Worm (Caenorhabditis elegans): ENCODE measurements around the gene Y57G11C.43.
A peak's percentile ranks its signal among the peaks of the same experiment; 100 is the strongest.

Gene Y57G11C.43

DNA sequence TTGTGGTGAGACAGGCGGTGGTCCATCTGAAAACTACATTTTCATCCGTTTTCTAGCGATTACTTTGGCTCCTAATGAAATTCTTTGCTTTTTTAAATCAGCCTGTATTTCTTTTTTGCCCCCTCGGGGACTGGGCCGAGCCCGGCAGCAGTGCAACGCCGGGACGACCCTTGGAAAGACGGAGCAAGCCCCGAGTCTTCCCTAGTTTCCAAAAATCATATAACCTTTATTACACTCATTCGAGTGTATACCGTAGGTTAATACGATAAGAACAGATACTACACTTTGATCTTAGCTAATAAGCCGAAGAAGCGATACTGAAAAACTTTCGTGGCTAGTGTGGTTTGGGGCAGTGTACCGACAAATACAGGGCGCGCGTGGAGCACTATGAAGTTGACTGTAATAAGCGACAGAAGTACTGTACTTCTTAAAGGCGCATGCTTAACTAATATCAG lies 4.5 kb upstream of the Y57G11C.43 start:
- TF ChIP-seq nhr-129 (tag; optimal IDR thresholded peaks at IDR 0.05) (no peak), elt-3 (tag; optimal IDR thresholded peaks at IDR 0.05) (no peak), snpc-4 (tag; optimal IDR thresholded peaks at IDR 0.05) (peak; percentile 34), lin-13 (GFP tag; optimal IDR thresholded peaks at IDR 0.05) (no peak), sma-3 (GFP tag; optimal IDR thresholded peaks at IDR 0.05) (peak; percentile 8), ztf-4 (tag; optimal IDR thresholded peaks at IDR 0.05) (no peak), crh-2 (tag; optimal IDR thresholded peaks at IDR 0.05) (no peak), peb-1 (tag; optimal IDR thresholded peaks at IDR 0.05) (no peak), nhr-77 (tag; optimal IDR thresholded peaks at IDR 0.05) (no peak), lsy-2 (tag; optimal IDR thresholded peaks at IDR 0.05) (no peak), elt-1 (tag; optimal IDR thresholded peaks at IDR 0.05) (no peak), alr-1 (tag; optimal IDR thresholded peaks at IDR 0.05) (no peak), nhr-10 (tag; optimal IDR thresholded peaks at IDR 0.05) (no peak), nhr-12 (tag; optimal IDR thresholded peaks at IDR 0.05) (no peak), R02D3.7 (tag; optimal IDR thresholded peaks at IDR 0.05) (no peak), nhr-237 (tag; optimal IDR thresholded peaks at IDR 0.05) (no peak)

DNA sequence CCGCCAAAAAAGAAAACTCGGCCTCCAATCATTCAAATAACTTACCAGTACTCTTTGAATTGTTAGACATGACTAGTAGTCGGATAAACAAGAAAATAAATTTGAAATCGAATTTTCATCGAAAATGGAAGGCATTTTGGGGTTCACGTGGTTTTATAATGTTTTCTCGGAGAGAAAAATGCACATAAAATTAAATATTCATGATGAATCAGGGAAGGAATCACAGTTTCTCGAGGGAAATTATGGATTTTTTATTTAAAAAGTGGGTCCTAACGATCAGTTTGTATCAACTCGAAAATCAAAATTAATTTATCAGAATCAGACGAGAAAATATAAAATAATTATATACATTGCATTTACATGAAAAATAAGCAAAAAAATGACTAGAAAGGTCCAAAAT lies 3.9 kb upstream of the Y57G11C.43 start, which contains the start of gene Y57G11C.5:
Y57G11C.5 (minus strand) TSS at position 101 of the 400 bp plus-strand sequence.
- TF ChIP-seq crh-2 (tag; optimal IDR thresholded peaks at IDR 0.05) (no peak), lin-39 (tag; optimal IDR thresholded peaks at IDR 0.05) (no peak), ztf-11 (tag; optimal IDR thresholded peaks at IDR 0.05) (no peak), sem-4 (tag; optimal IDR thresholded peaks at IDR 0.05) (no peak), nhr-77 (tag; optimal IDR thresholded peaks at IDR 0.05) (no peak), zag-1 (tag; optimal IDR thresholded peaks at IDR 0.05) (no peak), alr-1 (tag; optimal IDR thresholded peaks at IDR 0.05) (no peak), ZK546.5 (tag; optimal IDR thresholded peaks at IDR 0.05) (no peak), nhr-25 (tag; optimal IDR thresholded peaks at IDR 0.05) (no peak)

DNA sequence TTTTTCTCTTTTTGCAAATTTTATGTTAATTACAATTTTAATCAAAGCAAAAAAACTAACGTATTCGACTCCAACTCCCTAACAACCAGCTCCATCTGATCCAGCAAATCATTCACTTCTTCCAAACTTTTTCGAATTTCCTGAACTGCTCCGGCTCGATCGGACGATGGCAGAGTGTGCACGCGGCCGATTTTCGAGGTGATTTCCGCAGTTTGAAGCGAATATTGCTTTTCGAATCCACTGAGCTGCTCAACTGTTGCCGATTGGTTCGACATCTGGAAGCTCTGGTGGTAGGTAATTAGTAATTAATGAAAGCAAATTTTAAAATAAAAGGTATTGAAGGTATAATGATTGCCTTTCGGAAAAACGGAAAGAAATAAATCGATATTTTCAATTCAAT lies 2.9 kb upstream of the Y57G11C.43 start, which contains the start of gene vti-1:
vti-1 (minus strand) TSS at position 284 of the 400 bp plus-strand sequence.
- TF ChIP-seq nhr-6 (tag; optimal IDR thresholded peaks at IDR 0.05) (no peak), crh-2 (tag; optimal IDR thresholded peaks at IDR 0.05) (no peak), nhr-12 (tag; optimal IDR thresholded peaks at IDR 0.05) (no peak), nhr-10 (tag; optimal IDR thresholded peaks at IDR 0.05) (no peak)

- TF ChIP-seq crh-2 (tag; optimal IDR thresholded peaks at IDR 0.05) (peak; percentile 94), mdl-1 (tag; optimal IDR thresholded peaks at IDR 0.05) (peak; percentile 70 to 78), Y55F3AM.14 (GFP tag; optimal IDR thresholded peaks at IDR 0.05) (peak; percentile 14), peb-1 (tag; optimal IDR thresholded peaks at IDR 0.05) (no peak), ceh-16 (tag; optimal IDR thresholded peaks at IDR 0.05) (peak; percentile 86), skn-1 (tag; optimal IDR thresholded peaks at IDR 0.05) (no peak), nhr-11 (tag; optimal IDR thresholded peaks at IDR 0.05) (no peak), sma-3 (GFP tag; optimal IDR thresholded peaks at IDR 0.05) (peak; percentile 93), unc-62 (GFP tag; optimal IDR thresholded peaks at IDR 0.05) (no peak), gmeb-1 (tag; optimal IDR thresholded peaks at IDR 0.05) (peak; percentile 91), elt-3 (tag; optimal IDR thresholded peaks at IDR 0.05) (no peak), nhr-21 (tag; optimal IDR thresholded peaks at IDR 0.05) (peak; percentile 93), lin-13 (GFP tag; optimal IDR thresholded peaks at IDR 0.05) (peak; percentile 93), aly-2 (tag; optimal IDR thresholded peaks at IDR 0.05) (no peak), nhr-6 (tag; optimal IDR thresholded peaks at IDR 0.05) (peak; percentile 90), nhr-23 (tag; optimal IDR thresholded peaks at IDR 0.05) (no peak), blmp-1 (tag; optimal IDR thresholded peaks at IDR 0.05; ENCODE audit: insufficient read depth) (peak; percentile 70), lin-39 (tag; optimal IDR thresholded peaks at IDR 0.05) (peak; percentile 82), ztf-4 (tag; optimal IDR thresholded peaks at IDR 0.05) (peak; percentile 79), C34F6.9 (tag; optimal IDR thresholded peaks at IDR 0.05) (peak; percentile 97), snpc-4 (tag; optimal IDR thresholded peaks at IDR 0.05) (peak; percentile 83), lsy-2 (tag; optimal IDR thresholded peaks at IDR 0.05) (peak; percentile 91 to 95), ZK546.5 (tag; optimal IDR thresholded peaks at IDR 0.05) (no peak), ztf-1 (GFP tag; conservative IDR thresholded peaks at IDR 0.05) (no peak), zag-1 (tag; optimal IDR thresholded peaks at IDR 0.05) (peak; percentile 73), lin-11 (tag; optimal IDR thresholded peaks at IDR 0.05) (peak; percentile 91), egl-27 (tag; optimal IDR thresholded peaks at IDR 0.05) (peak; percentile 86), fos-1 (tag; optimal IDR thresholded peaks at IDR 0.05) (peak; percentile 68), unc-39 (tag; optimal IDR thresholded peaks at IDR 0.05) (no peak), nhr-25 (tag; optimal IDR thresholded peaks at IDR 0.05) (peak; percentile 92), nhr-77 (tag; optimal IDR thresholded peaks at IDR 0.05) (peak; percentile 37), F13H6.1 (tag; optimal IDR thresholded peaks at IDR 0.05) (peak; percentile 88), nhr-10 (tag; optimal IDR thresholded peaks at IDR 0.05) (peak; percentile 47), nhr-12 (tag; optimal IDR thresholded peaks at IDR 0.05) (no peak), ztf-11 (tag; optimal IDR thresholded peaks at IDR 0.05) (peak; percentile 55), mab-5 (tag; optimal IDR thresholded peaks at IDR 0.05) (peak; percentile 91), ama-1 (optimal IDR thresholded peaks at IDR 0.05) (peak; percentile 72), dmd-4 (tag; optimal IDR thresholded peaks at IDR 0.05) (no peak), unc-55 (GFP tag; optimal IDR thresholded peaks at IDR 0.05) (peak; percentile 99)
Observed at ce11 chrIV:14767693-14768251, 1.5 kb upstream of the Y57G11C.43 start, which contains the start of the genes mrps-7 and Y57G11C.3. Gene mrps-7 (minus strand): TSS chrIV:14767730. Gene Y57G11C.3 (plus strand): TSS chrIV:14768201.
